Fruit fly (Drosophila melanogaster): ENCODE measurements around the gene kon.

DNA sequence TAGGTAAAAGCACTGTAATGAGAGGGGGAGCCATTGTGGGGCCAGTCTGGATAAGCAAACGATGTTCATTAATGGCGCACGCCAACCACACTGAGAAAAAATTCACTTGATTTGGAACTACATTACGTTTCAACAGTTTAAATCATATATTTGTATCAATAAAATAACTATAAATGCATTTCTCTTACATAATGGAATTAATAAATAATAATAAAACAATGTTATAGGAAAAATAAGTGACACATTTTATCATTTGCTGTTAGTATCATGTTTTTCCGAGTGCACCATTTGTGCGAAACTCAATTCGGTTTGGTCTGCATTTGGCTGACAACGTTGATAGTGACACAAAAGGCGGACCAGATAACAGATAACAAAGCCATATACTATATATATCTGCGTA is 45.0 kb upstream of the kon start:
- no peak for TF ChIP-seq CG1832 (GFP tag; optimal IDR thresholded peaks at IDR 0.05)
- no peak for TF ChIP-seq CG15696 (tag; optimal IDR thresholded peaks at IDR 0.05)
- TF ChIP-seq en (GFP tag; optimal IDR thresholded peaks at IDR 0.05), result no peak
- peak; percentile 75 for TF ChIP-seq Drgx (GFP tag; IDR thresholded peaks at IDR 0.05)
- no peak for TF ChIP-seq CG30020 (tag; optimal IDR thresholded peaks at IDR 0.05)
- TF ChIP-seq CG6175 (GFP tag; IDR thresholded peaks at IDR 0.05), result no peak
- TF ChIP-seq slbo (GFP tag; IDR thresholded peaks at IDR 0.05), result peak; percentile 57
- no peak for TF ChIP-seq CG11093 (GFP tag; IDR thresholded peaks at IDR 0.05)
- TF ChIP-seq CG4360 (GFP tag; IDR thresholded peaks at IDR 0.05), result no peak
- no peak for TF ChIP-seq Neu2 (GFP tag; optimal IDR thresholded peaks at IDR 0.05; ENCODE audit: borderline replicate concordance)
- TF ChIP-seq pfk (GFP tag; optimal IDR thresholded peaks at IDR 0.05), result no peak
